Worm (Caenorhabditis elegans): Measurements from ENCODE around the gene col-17.

- TF ChIP-seq med-1 (GFP tag; optimal IDR thresholded peaks at IDR 0.05; ENCODE audit: insufficient read depth): no peak
- no peak for TF ChIP-seq ztf-23 (GFP tag; IDR thresholded peaks at IDR 0.05)
- TF ChIP-seq klf-2 (GFP tag; conservative IDR thresholded peaks at IDR 0.05): no peak
Observed at ce11 chrII:4858906-4859411, 8.4 kb downstream of the col-17 start.
